Worm (Caenorhabditis elegans) whole organism, mixed stage, embryonic: ENCODE results near the gene Y38F1A.8.

ENCODE experiments used
- elt-3 ChIP-seq: fragments of 150-350 bp; optimal IDR thresholded peaks from 2 replicates; lab custom pipeline; 2014; ENCODE audit warnings: missing biosample characterization, missing genetic modification characterization
- lin-13 ChIP-seq: fragments of 150-350 bp; optimal IDR thresholded peaks from 2 replicates; lab custom pipeline; 2014; ENCODE audit warnings: missing biosample characterization, missing genetic modification characterization
- snpc-4 ChIP-seq: fragments of 150-350 bp; optimal IDR thresholded peaks from 2 replicates; lab custom pipeline; 2014; ENCODE audit warnings: missing biosample characterization, missing genetic modification characterization
- unc-39 ChIP-seq: fragments of 150-350 bp; optimal IDR thresholded peaks from 2 replicates; lab custom pipeline; 2014; ENCODE audit warnings: missing biosample characterization, missing genetic modification characterization
- unc-62 ChIP-seq: fragments of 150-350 bp; optimal IDR thresholded peaks from 2 replicates; lab custom pipeline; 2014; ENCODE audit warnings: missing biosample characterization, missing genetic modification reagents, missing genetic modification characterization
- ztf-11 ChIP-seq: fragments of 150-350 bp; optimal IDR thresholded peaks from 2 replicates; lab custom pipeline; 2014; ENCODE audit warnings: missing biosample characterization, missing genetic modification characterization

DNA sequence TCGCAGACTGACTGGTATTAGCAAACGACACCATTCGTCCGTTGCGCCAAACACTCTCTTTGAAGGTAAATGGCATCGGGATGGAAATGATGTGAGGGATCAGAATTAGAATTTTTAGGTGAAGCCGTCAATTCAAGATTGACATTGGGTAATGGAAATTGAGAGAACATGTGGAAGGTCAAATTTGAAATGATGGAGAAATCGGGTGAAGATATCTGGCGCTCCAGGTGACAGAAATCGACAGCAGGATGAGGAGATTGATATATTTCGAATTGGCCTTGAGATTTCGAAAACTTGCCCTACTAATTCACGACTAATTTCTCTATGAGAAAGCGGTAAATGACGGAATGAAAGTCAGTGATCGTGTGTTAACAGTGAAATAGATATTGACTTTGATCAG is 21.9 kb upstream of the Y38F1A.8 start:
- no peak for TF ChIP-seq lin-13 (tag; lab: Kevin White, UChicago)
- TF ChIP-seq unc-39 (tag; lab: Kevin White, UChicago): no peak
- no peak for TF ChIP-seq unc-62 (GFP tag; lab: Kevin White, UChicago)
- TF ChIP-seq ztf-11: no peak
- TF ChIP-seq snpc-4 (tag; lab: Kevin White, UChicago): no peak
- no peak for TF ChIP-seq elt-3
